Worm (Caenorhabditis elegans): ENCODE measurements around the gene mrpl-16.

- TF ChIP-seq D2030.7 (GFP tag; IDR thresholded peaks at IDR 0.05) (no peak), ceh-79 (tag; optimal IDR thresholded peaks at IDR 0.05) (no peak)
Measured at ce11 chrIII:4665272-4665671, 38.9 kb upstream of the mrpl-16 start, which contains the start of gene T23F11.4.

Data from whole organism, young adult.